Worm (Caenorhabditis elegans): ENCODE data around the gene W05B2.2.

The W05B2.2 gene

DNA sequence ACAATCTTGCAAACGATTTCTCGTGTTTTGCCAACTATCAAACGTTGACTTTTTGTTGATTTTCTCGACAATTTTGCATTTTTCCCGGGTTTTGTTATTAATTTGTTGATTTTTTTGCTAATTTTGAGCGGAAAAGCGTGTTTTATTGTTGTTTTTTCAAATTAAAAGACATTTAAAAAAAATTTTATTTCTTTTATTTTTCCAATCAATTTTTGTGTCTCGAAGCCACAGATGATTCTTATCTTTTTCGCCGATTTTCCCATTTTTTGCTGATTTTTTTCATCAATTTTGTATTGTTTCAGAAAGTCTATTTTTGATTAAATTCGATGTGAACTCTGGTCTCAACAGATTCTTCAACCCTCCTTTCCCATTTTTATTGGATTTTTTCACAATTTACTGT, 31.0 kb downstream of the W05B2.2 start, which contains the start of gene rle-1:
Gene rle-1, plus strand, starts transcription at position 301 of the 400 bp plus-strand sequence.
- TF ChIP-seq Y105C5A.15 (GFP tag; IDR thresholded peaks at IDR 0.05) (no peak), rbr-2 (tag; optimal IDR thresholded peaks at IDR 0.05) (no peak)

DNA sequence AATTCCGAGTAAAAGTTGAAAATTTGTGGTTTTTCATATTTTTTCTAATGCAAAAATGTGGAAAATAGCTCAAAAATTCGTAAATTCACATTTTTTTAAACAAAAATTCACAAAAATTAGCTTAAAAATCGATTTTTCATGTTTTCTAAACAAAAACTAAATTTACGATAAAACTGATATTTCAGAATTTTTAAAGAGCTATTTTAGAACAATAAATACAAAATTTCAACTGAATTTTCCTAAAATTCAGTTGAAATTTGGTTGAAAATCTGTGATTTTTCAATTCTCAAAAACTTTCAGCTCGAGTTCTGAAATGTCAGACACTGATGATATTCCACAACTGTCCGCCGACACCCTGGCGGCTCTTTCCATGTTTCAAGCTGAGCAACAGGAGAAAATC, 33.6 kb downstream of the W05B2.2 start, which contains the start of gene M142.8:
Gene M142.8, plus strand, starts transcription at position 301 of the 400 bp plus-strand sequence.
- no peak for TF ChIP-seq zip-2 (tag; optimal IDR thresholded peaks at IDR 0.05)
- TF ChIP-seq daf-12 (tag; optimal IDR thresholded peaks at IDR 0.05) = no peak

DNA sequence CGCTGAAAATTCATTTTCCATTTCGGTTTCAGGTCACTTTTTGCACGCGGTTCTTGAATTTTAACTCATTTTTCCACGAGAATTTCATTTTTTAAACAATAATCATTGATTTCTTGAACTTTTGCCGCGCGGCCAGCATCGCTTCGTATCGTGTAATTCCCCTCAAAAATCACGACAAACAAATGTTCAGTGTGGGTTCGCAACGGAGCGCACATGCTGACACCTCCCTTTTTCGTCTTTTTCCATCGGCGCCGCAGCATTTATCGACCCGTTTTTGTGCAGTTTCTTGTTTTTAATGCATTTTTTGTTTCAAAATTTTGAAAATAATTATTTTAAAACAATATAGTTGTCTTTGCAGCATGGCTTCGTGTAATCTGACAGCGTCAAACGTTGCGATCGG, 36.1 kb downstream of the W05B2.2 start, which contains the start of gene M142.5:
Gene M142.5, plus strand, starts transcription at position 352 of the 400 bp plus-strand sequence.
- TF ChIP-seq duxl-1 (tag; optimal IDR thresholded peaks at IDR 0.05; ENCODE audit: poor library complexity) = no peak
- TF ChIP-seq ctbp-1 (GFP tag; IDR thresholded peaks at IDR 0.05) = no peak
- peak in 1 of 2 experiments; percentile 50 for TF ChIP-seq lsy-2 (tag; optimal IDR thresholded peaks at IDR 0.05)
- peak; percentile 26 for TF ChIP-seq dpl-1 (GFP tag; optimal IDR thresholded peaks at IDR 0.05)
- TF ChIP-seq vab-7 (GFP tag; IDR thresholded peaks at IDR 0.05) = no peak
- TF ChIP-seq T20F7.1 (GFP tag; optimal IDR thresholded peaks at IDR 0.05) = no peak
- peak; percentile 60 for TF ChIP-seq mes-2 (tag; optimal IDR thresholded peaks at IDR 0.05; ENCODE audit: poor library complexity, severe bottlenecking)
- no peak for TF ChIP-seq nhr-42 (GFP tag; IDR thresholded peaks at IDR 0.05)
- TF ChIP-seq lin-38 (GFP tag; IDR thresholded peaks at IDR 0.05) = peak; percentile 90
- no peak for TF ChIP-seq fkh-10 (GFP tag; optimal IDR thresholded peaks at IDR 0.05)
- no peak for TF ChIP-seq hlh-30 (tag; optimal IDR thresholded peaks at IDR 0.05; ENCODE audit: insufficient read depth)

DNA sequence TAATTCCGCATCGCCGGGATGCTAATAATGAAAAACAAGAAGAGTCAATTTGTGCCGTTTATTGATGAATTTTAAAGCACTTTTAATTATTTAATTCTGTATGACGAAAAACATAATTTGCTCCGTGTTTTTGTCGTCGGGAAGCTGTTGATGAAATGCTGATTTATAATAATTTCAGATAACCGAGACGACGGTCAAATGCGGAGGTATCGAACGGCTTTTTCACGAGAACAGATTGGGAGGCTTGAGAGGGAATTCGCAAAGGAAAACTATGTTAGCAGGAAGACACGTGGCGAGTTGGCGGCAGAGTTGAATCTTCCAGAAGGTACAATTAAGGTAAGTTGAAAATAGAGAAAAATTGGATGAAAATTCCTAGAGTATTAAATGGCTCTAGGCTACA, 43.4 kb downstream of the W05B2.2 start:
- TF ChIP-seq mep-1 (tag; optimal IDR thresholded peaks at IDR 0.05) = no peak
- TF ChIP-seq aha-1 (tag) = peak; percentile 1
- TF ChIP-seq hif-1 (tag; optimal IDR thresholded peaks at IDR 0.05) = no peak
- TF ChIP-seq unc-62 (GFP tag; optimal IDR thresholded peaks at IDR 0.05 in 1 of 2) = peak in 1 of 2 experiments; percentile 96
- no peak for TF ChIP-seq unc-62 (tag; optimal IDR thresholded peaks at IDR 0.05)

DNA sequence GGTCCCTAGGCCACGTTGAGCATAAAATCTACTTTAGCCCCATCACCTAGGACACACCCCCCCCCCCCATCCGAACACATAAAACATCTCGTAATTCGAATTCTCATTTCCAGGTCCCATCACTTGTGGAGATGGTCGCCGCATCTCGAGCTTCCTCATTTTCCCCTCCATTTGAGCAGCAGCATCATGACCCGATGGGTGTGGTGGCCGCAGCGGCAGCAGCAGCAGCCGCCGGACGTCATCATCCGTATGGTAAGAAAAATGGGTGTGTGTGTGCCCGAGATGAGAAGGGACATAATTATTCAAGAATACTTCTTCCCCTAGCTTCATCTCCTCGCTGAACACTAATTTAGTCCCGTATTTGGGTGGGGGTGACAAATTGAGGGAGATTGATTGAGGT, 45.4 kb downstream of the W05B2.2 start:
- no peak for TF ChIP-seq ceh-20 (GFP tag; IDR thresholded peaks at IDR 0.05)
- no peak for TF ChIP-seq nhr-28 (tag; optimal IDR thresholded peaks at IDR 0.05)
- no peak for TF ChIP-seq nhr-77 (tag; optimal IDR thresholded peaks at IDR 0.05)
- peak; percentile 68 for TF ChIP-seq set-16 (GFP tag; IDR thresholded peaks at IDR 0.05)
- TF ChIP-seq snpc-4 (tag; optimal IDR thresholded peaks at IDR 0.05) = no peak

DNA sequence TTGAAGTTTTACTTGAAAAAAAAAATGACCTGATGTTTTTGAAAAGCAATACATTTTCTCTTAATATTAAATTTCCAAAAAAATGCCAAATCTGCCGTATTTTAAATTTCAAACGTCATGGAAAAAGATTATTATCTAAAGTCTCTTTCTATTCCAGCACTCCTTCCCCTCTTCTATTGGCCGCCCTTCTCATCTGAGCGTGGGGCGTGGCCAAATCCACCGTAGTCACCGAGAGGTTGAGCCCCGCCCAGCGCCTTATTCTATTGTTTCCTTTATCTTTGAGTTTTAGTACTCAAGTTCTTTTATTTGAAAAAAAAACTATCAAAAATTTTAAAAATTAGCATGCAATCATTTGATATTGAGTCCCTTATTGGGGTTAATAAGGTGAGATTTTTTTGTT, 46.9 kb downstream of the W05B2.2 start, which contains the start of gene vab-7:
Gene vab-7, plus strand, starts transcription at position 301 of the 400 bp plus-strand sequence.
- TF ChIP-seq dmd-6 (GFP tag; IDR thresholded peaks at IDR 0.05) (no peak), lir-3 (tag; optimal IDR thresholded peaks at IDR 0.05) (no peak), ztf-7 (tag; optimal IDR thresholded peaks at IDR 0.05) (no peak), F37D6.2 (tag; optimal IDR thresholded peaks at IDR 0.05) (no peak), aly-2 (tag; optimal IDR thresholded peaks at IDR 0.05) (no peak), lin-39 (tag; optimal IDR thresholded peaks at IDR 0.05) (no peak), mdt-29 (GFP tag; IDR thresholded peaks at IDR 0.05) (no peak), lim-7 (GFP tag; IDR thresholded peaks at IDR 0.05) (no peak), spr-3 (GFP tag; optimal IDR thresholded peaks at IDR 0.05) (no peak), T26A8.4 (GFP tag; IDR thresholded peaks at IDR 0.05) (no peak), Y5F2A.4 (GFP tag; optimal IDR thresholded peaks at IDR 0.05) (no peak), ceh-32 (tag; optimal IDR thresholded peaks at IDR 0.05; ENCODE audit: poor library complexity) (no peak), php-3 (GFP tag; IDR thresholded peaks at IDR 0.05) (no peak)
